Worm (Caenorhabditis elegans) whole organism, L2 larva: Measurements from ENCODE around the gene eff-1.

ENCODE experiments used
- C34F6.9 ChIP-seq: fragments of 150-350 bp; optimal IDR thresholded peaks from 2 replicates; lab custom pipeline; 2014; ENCODE audit warnings: missing biosample characterization, missing genetic modification characterization
- F13H6.1 ChIP-seq: sonication (generic microtip); optimal IDR thresholded peaks from 2 replicates; lab custom pipeline; 2016; ENCODE audit warnings: missing genetic modification characterization, missing compliant biosample characterization
- R02D3.7 ChIP-seq: fragments of 150-350 bp; optimal IDR thresholded peaks from 2 replicates; lab custom pipeline; 2014; ENCODE audit warnings: missing biosample characterization, missing genetic modification characterization
- Y55F3AM.14 ChIP-seq: fragments of 200-800 bp; sonication (Bioruptor generic); optimal IDR thresholded peaks from 2 replicates; lab custom pipeline; 2018; ENCODE audit warnings: mild to moderate bottlenecking, missing genetic modification characterization, missing compliant biosample characterization
- alr-1 ChIP-seq: fragments of 150-350 bp; optimal IDR thresholded peaks from 2 replicates; lab custom pipeline; 2014; ENCODE audit warnings: missing biosample characterization, missing genetic modification characterization
- aly-2 ChIP-seq: fragments of 150-350 bp; optimal IDR thresholded peaks from 2 replicates; lab custom pipeline; 2014; ENCODE audit warnings: missing biosample characterization, missing genetic modification characterization
- ceh-16 ChIP-seq: fragments of 150-350 bp; optimal IDR thresholded peaks from 2 replicates; lab custom pipeline; 2014; ENCODE audit warnings: missing biosample characterization, missing genetic modification characterization
- ceh-82 ChIP-seq: fragments of 150-350 bp; optimal IDR thresholded peaks from 2 replicates; lab custom pipeline; 2014; ENCODE audit warnings: missing biosample characterization, missing genetic modification characterization
- crh-2 ChIP-seq: sonication (generic microtip); optimal IDR thresholded peaks from 2 replicates; lab custom pipeline; 2017; ENCODE audit warnings: missing biosample characterization, missing genetic modification characterization
- dmd-4 ChIP-seq: sonication (generic microtip); optimal IDR thresholded peaks from 2 replicates; lab custom pipeline; 2017; ENCODE audit warnings: missing biosample characterization, missing genetic modification characterization
- egl-27 ChIP-seq: sonication (generic microtip); optimal IDR thresholded peaks from 3 replicates; lab custom pipeline; 2017; ENCODE audit warnings: missing biosample characterization, missing genetic modification reagents, missing genetic modification characterization
- elt-1 ChIP-seq: fragments of 150-350 bp; optimal IDR thresholded peaks from 2 replicates; lab custom pipeline; 2014; ENCODE audit warnings: missing biosample characterization, missing genetic modification characterization
- elt-3 ChIP-seq: sonication (generic microtip); optimal IDR thresholded peaks from 2 replicates; lab custom pipeline; 2017; ENCODE audit warnings: missing biosample characterization, missing genetic modification characterization
- fos-1 ChIP-seq: fragments of 150-350 bp; optimal IDR thresholded peaks from 2 replicates; lab custom pipeline; 2014; ENCODE audit warnings: missing biosample characterization, missing genetic modification characterization
- gmeb-1 ChIP-seq: fragments of 150-350 bp; optimal IDR thresholded peaks from 2 replicates; lab custom pipeline; 2014; ENCODE audit warnings: missing biosample characterization, missing genetic modification characterization
- lin-11 ChIP-seq: fragments of 150-350 bp; sonication (generic microtip); optimal IDR thresholded peaks from 2 replicates; lab custom pipeline; 2014; ENCODE audit warnings: missing biosample characterization, missing genetic modification characterization, inconsistent platforms, mixed read lengths
- lin-13 ChIP-seq: fragments of 150-350 bp; optimal IDR thresholded peaks from 2 replicates; lab custom pipeline; 2014; ENCODE audit warnings: missing biosample characterization, missing genetic modification reagents, missing genetic modification characterization
- lin-39 ChIP-seq: fragments of 150-350 bp; optimal IDR thresholded peaks from 2 replicates; lab custom pipeline; 2014; ENCODE audit warnings: missing biosample characterization, missing genetic modification reagents, missing genetic modification characterization
- nhr-10 ChIP-seq: sonication (generic microtip); optimal IDR thresholded peaks from 2 replicates; lab custom pipeline; 2017; ENCODE audit warnings: missing biosample characterization, missing genetic modification characterization
- nhr-11 ChIP-seq: fragments of 150-350 bp; optimal IDR thresholded peaks from 2 replicates; lab custom pipeline; 2014; ENCODE audit warnings: missing biosample characterization, missing genetic modification characterization
- nhr-12 ChIP-seq: fragments of 150-350 bp; optimal IDR thresholded peaks from 2 replicates; lab custom pipeline; 2014; ENCODE audit warnings: missing biosample characterization, missing genetic modification characterization
- nhr-23 ChIP-seq: fragments of 150-350 bp; optimal IDR thresholded peaks from 2 replicates; lab custom pipeline; 2014; ENCODE audit warnings: missing biosample characterization, missing genetic modification reagents, missing genetic modification characterization
- nhr-237 ChIP-seq: fragments of 150-350 bp; optimal IDR thresholded peaks from 2 replicates; lab custom pipeline; 2014; ENCODE audit warnings: missing biosample characterization, missing genetic modification characterization
- nhr-25 ChIP-seq: fragments of 150-350 bp; sonication (generic microtip); optimal IDR thresholded peaks from 3 replicates; lab custom pipeline; 2014; ENCODE audit warnings: missing biosample characterization, missing genetic modification characterization
- nhr-6 ChIP-seq: fragments of 150-350 bp; optimal IDR thresholded peaks from 2 replicates; lab custom pipeline; 2014; ENCODE audit warnings: missing biosample characterization, missing genetic modification characterization
- nhr-77 ChIP-seq: fragments of 150-350 bp; optimal IDR thresholded peaks from 2 replicates; lab custom pipeline; 2014; ENCODE audit warnings: missing biosample characterization, missing genetic modification characterization
- skn-1 ChIP-seq: sonication (generic microtip); optimal IDR thresholded peaks from 2 replicates; lab custom pipeline; 2017; ENCODE audit warnings: missing biosample characterization, missing genetic modification characterization
- sma-3 ChIP-seq: sonication (generic microtip); optimal IDR thresholded peaks from 2 replicates; lab custom pipeline; 2016; ENCODE audit warnings: missing genetic modification reagents, missing genetic modification characterization, missing compliant biosample characterization
- sma-9 ChIP-seq, 2 experiments: fragments of 150-350 bp in 1 of 2; sonication (generic microtip) in 1 of 2; optimal IDR thresholded peaks; 2 replicates each; lab custom pipeline; 2014 to 2016; ENCODE audit warnings: missing genetic modification characterization in 2 of 2, mild to moderate bottlenecking in 1 of 2, missing biosample characterization in 1 of 2, missing compliant biosample characterization in 1 of 2, missing genetic modification reagents in 1 of 2, moderate library complexity in 1 of 2
- snpc-4 ChIP-seq: fragments of 150-350 bp; optimal IDR thresholded peaks from 2 replicates; lab custom pipeline; 2014; ENCODE audit warnings: missing biosample characterization, missing genetic modification characterization
- unc-39 ChIP-seq: fragments of 150-350 bp; optimal IDR thresholded peaks from 2 replicates; lab custom pipeline; 2014; ENCODE audit warnings: missing biosample characterization, missing genetic modification characterization
- unc-62 ChIP-seq: fragments of 150-350 bp; optimal IDR thresholded peaks from 2 replicates; lab custom pipeline; 2014; ENCODE audit warnings: missing biosample characterization, missing genetic modification reagents, missing genetic modification characterization
- ztf-1 ChIP-seq: fragments of 200-800 bp; sonication (Bioruptor generic); conservative IDR thresholded peaks from 2 replicates; pipeline ENCODE4 v1.3.6; 2022; ENCODE audit warnings: missing genetic modification characterization, missing compliant biosample characterization

The eff-1 gene

DNA sequence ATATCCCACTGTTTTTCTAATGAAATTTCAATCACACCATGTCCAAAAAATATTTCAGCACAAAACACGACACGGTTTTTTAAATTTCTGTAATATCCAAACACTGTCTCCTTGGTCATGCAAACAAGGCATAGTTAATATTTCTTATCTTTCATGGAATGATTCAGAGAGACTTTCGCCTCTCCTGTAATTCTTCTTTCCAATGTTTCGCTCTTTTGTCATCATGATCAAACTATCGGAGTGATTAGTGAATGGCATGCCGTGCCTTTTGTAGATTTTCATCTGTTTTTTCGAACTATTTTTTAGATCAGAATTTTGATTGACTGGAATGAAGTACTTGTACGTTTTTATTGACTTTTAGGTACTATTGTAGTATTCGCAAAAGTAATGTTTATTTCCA lies 37.9 kb downstream of the eff-1 start:
- TF ChIP-seq skn-1, result peak; percentile 76
- TF ChIP-seq fos-1 (tag; lab: Kevin White, UChicago), result peak; percentile 93
- TF ChIP-seq sma-9 (GFP tag; optimal IDR thresholded peaks at IDR 0.05; lab: Kevin White, UChicago), result peak; percentile 72
- TF ChIP-seq sma-9 (tag; optimal IDR thresholded peaks at IDR 0.05; lab: Kevin White, UChicago), result no peak
- no peak for TF ChIP-seq sma-3 (GFP tag; lab: Kevin White, UChicago)
- TF ChIP-seq, all 48 proteins: peak for 3

ce11 chrII:8385561-8385960 lies 39.1 kb downstream of the eff-1 start:
- TF ChIP-seq ztf-1, result no peak
- TF ChIP-seq nhr-10, result no peak
- TF ChIP-seq nhr-23 (tag; lab: Kevin White, UChicago), result no peak
- TF ChIP-seq ceh-82 (tag; lab: Kevin White, UChicago), result no peak
- TF ChIP-seq nhr-6 (tag; lab: Kevin White, UChicago), result no peak
- TF ChIP-seq egl-27 (tag; lab: Kevin White, UChicago), result no peak
- no peak for TF ChIP-seq R02D3.7 (tag; lab: Kevin White, UChicago)
- no peak for TF ChIP-seq lin-13 (GFP tag; lab: Kevin White, UChicago)
- no peak for TF ChIP-seq alr-1 (tag; lab: Kevin White, UChicago)
- no peak for TF ChIP-seq nhr-12 (tag; lab: Kevin White, UChicago)
- TF ChIP-seq nhr-25 (tag; lab: Kevin White, UChicago), result no peak
- TF ChIP-seq, all 48 proteins: peak for 0

- TF ChIP-seq F13H6.1, result no peak
- no peak for TF ChIP-seq gmeb-1
- TF ChIP-seq elt-1 (tag; lab: Kevin White, UChicago), result no peak
- no peak for TF ChIP-seq lin-11 (tag; lab: Kevin White, UChicago)
- TF ChIP-seq skn-1, result no peak
- no peak for TF ChIP-seq crh-2 (tag; lab: Kevin White, UChicago)
- no peak for TF ChIP-seq snpc-4 (tag; lab: Kevin White, UChicago)
- TF ChIP-seq fos-1 (tag; lab: Kevin White, UChicago), result peak; percentile 78
- TF ChIP-seq ztf-1, result no peak
- TF ChIP-seq aly-2, result no peak
- no peak for TF ChIP-seq sma-3 (GFP tag; lab: Kevin White, UChicago)
- TF ChIP-seq alr-1 (tag; lab: Kevin White, UChicago), result no peak
- TF ChIP-seq lin-13 (GFP tag; lab: Kevin White, UChicago), result no peak
- peak; percentile 13 for TF ChIP-seq sma-9 (GFP tag; optimal IDR thresholded peaks at IDR 0.05; lab: Kevin White, UChicago)
- TF ChIP-seq sma-9 (tag; optimal IDR thresholded peaks at IDR 0.05; lab: Kevin White, UChicago), result no peak
- TF ChIP-seq nhr-10, result no peak
- TF ChIP-seq, all 48 proteins: peak for 2
These were observed 40.4 kb downstream of the eff-1 start for ce11 chrII:8386897-8387296.

DNA sequence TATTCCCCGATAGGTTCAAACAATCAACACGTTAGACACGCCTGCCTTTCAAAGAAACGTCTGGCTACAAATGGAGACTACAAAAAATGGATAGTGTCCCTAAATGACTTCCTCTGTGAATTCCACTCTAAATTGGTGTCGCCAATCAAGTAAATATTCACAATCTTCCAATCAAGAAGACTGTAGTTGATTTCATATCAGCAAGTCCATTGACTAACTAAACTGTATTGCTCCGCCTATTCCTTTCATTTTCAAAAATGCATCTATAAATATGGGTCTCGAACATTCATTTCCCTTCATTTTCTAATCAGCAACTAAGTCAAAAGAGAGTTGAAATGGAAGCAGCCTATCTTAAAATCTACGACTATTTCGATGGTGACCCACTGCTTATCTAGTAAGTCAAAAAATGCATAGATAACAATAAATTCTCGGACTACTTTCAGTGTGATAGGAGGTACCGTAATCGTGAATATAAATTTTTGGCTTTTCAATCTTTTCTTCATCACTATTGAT lies 41.6 kb downstream of the eff-1 start, which contains the start of gene drd-1:
Gene drd-1, plus strand, starts transcription at position 51 of the 513 bp plus-strand sequence.
- TF ChIP-seq crh-2 (tag; lab: Kevin White, UChicago) (peak; percentile 23), nhr-6 (tag; lab: Kevin White, UChicago) (no peak), fos-1 (tag; lab: Kevin White, UChicago) (peak; percentile 91), nhr-77 (tag; lab: Kevin White, UChicago) (no peak), ceh-16 (tag; lab: Kevin White, UChicago) (no peak), unc-39 (tag; lab: Kevin White, UChicago) (no peak), nhr-10 (no peak), unc-62 (GFP tag; lab: Kevin White, UChicago) (no peak), sma-9 (GFP tag; optimal IDR thresholded peaks at IDR 0.05; lab: Kevin White, UChicago) (peak; percentile 69), sma-9 (tag; optimal IDR thresholded peaks at IDR 0.05; lab: Kevin White, UChicago) (no peak), nhr-25 (tag; lab: Kevin White, UChicago) (no peak), ztf-1 (no peak), C34F6.9 (no peak), Y55F3AM.14 (GFP tag; lab: Kevin White, UChicago) (no peak), skn-1 (peak; percentile 22), elt-3 (tag; lab: Kevin White, UChicago) (no peak), gmeb-1 (no peak), sma-3 (GFP tag; lab: Kevin White, UChicago) (no peak), F13H6.1 (no peak), dmd-4 (tag; lab: Kevin White, UChicago) (no peak), lin-13 (GFP tag; lab: Kevin White, UChicago) (no peak), nhr-11 (tag; lab: Kevin White, UChicago) (no peak), ceh-82 (tag; lab: Kevin White, UChicago) (no peak), lin-39 (tag; lab: Kevin White, UChicago) (no peak), nhr-237 (tag; lab: Kevin White, UChicago) (no peak), nhr-12 (tag; lab: Kevin White, UChicago) (no peak)
